Fruit fly (Drosophila melanogaster): ENCODE data around the gene Nckx30C.
A peak's percentile ranks its signal among the peaks of the same experiment; 100 is the strongest.

Nckx30C gene

dm6 chr2L:9749745-9750144 is 3.5 kb upstream of the Nckx30C start, which contains the start of gene Cyp4e3:
TSS of gene Cyp4e3 (minus strand) at chr2L:9750071.
- peak; percentile 38 for TF ChIP-seq svp (GFP tag)
- TF ChIP-seq CG8319 (GFP tag; optimal IDR thresholded peaks at IDR 0.05) = no peak

dm6 chr2L:9744634-9745033 is 1.7 kb downstream of the Nckx30C start:
- no peak for TF ChIP-seq CG31627 (GFP tag; optimal IDR thresholded peaks at IDR 0.05)
- no peak for TF ChIP-seq CG6808 (GFP tag; optimal IDR thresholded peaks at IDR 0.05)
- no peak for TF ChIP-seq Smox (GFP tag; optimal IDR thresholded peaks at IDR 0.05)
- TF ChIP-seq CG3919 (GFP tag; optimal IDR thresholded peaks at IDR 0.05) = no peak
- TF ChIP-seq CG6276 (GFP tag; optimal IDR thresholded peaks at IDR 0.05) = no peak
- no peak for TF ChIP-seq Sox102F (GFP tag; optimal IDR thresholded peaks at IDR 0.05)
- TF ChIP-seq Eip75B (GFP tag; optimal IDR thresholded peaks at IDR 0.05) = no peak
- TF ChIP-seq CG11762 (GFP tag; optimal IDR thresholded peaks at IDR 0.05; ENCODE audit: insufficient read depth) = no peak
- no peak for TF ChIP-seq CG1621 (tag; optimal IDR thresholded peaks at IDR 0.05)
- TF ChIP-seq acj6 (GFP tag; optimal IDR thresholded peaks at IDR 0.05) = no peak
- TF ChIP-seq CG32006 (GFP tag; optimal IDR thresholded peaks at IDR 0.05) = no peak
- TF ChIP-seq Eip78C (GFP tag) = no peak
- no peak for TF ChIP-seq CG16779 (tag; optimal IDR thresholded peaks at IDR 0.05)
- no peak for TF ChIP-seq esn (GFP tag; optimal IDR thresholded peaks at IDR 0.05)
- no peak for TF ChIP-seq CG10669 (GFP tag; optimal IDR thresholded peaks at IDR 0.05)
- TF ChIP-seq Met (GFP tag; optimal IDR thresholded peaks at IDR 0.05) = no peak
- no peak for TF ChIP-seq pdm3 (GFP tag; optimal IDR thresholded peaks at IDR 0.05)
- no peak for TF ChIP-seq achi (GFP tag; optimal IDR thresholded peaks at IDR 0.05)
- no peak for TF ChIP-seq svp (GFP tag)

dm6 chr2L:9743823-9744222 is 2.5 kb downstream of the Nckx30C start:
- 0 out of 3 replicates have a peak, but pooled peaks have one; percentile 9 for TF ChIP-seq eg (GFP tag; IDR thresholded peaks at IDR 0.05)
- no peak for TF ChIP-seq Sox102F (GFP tag; optimal IDR thresholded peaks at IDR 0.05)

- TF ChIP-seq CG11294 (GFP tag; IDR thresholded peaks at IDR 0.05) (no peak), Sox14 (GFP tag; optimal IDR thresholded peaks at IDR 0.05) (no peak), CG34406 (GFP tag; optimal IDR thresholded peaks at IDR 0.05) (no peak), OdsH (GFP tag; optimal IDR thresholded peaks at IDR 0.05) (no peak)
Measured at dm6 chr2L:9739685-9740084, 6.6 kb downstream of the Nckx30C start.

dm6 chr2L:9737803-9738202 is 8.5 kb downstream of the Nckx30C start:
- TF ChIP-seq Met (GFP tag; optimal IDR thresholded peaks at IDR 0.05) = peak; percentile 25
- peak; percentile 45 for TF ChIP-seq CG3919 (GFP tag; optimal IDR thresholded peaks at IDR 0.05)
- TF ChIP-seq Eip78C (GFP tag) = peak; percentile 77
- peak; percentile 9 for TF ChIP-seq CG8319 (GFP tag; optimal IDR thresholded peaks at IDR 0.05)
- TF ChIP-seq spab (GFP tag; optimal IDR thresholded peaks at IDR 0.05) = peak; percentile 5
- TF ChIP-seq fd59A (GFP tag; optimal IDR thresholded peaks at IDR 0.05) = no peak
- TF ChIP-seq CG1621 (tag; optimal IDR thresholded peaks at IDR 0.05) = no peak
- peak; percentile 42; the same call in 1 of the 3 replicates for TF ChIP-seq CG8119 (GFP tag; IDR thresholded peaks at IDR 0.05)
- no peak for TF ChIP-seq Eip93F (GFP tag; optimal IDR thresholded peaks at IDR 0.05)
- peak; percentile 2 for TF ChIP-seq CG6808 (GFP tag; optimal IDR thresholded peaks at IDR 0.05)
- peak; percentile 49 for TF ChIP-seq CG10669 (GFP tag; optimal IDR thresholded peaks at IDR 0.05)
- TF ChIP-seq OdsH (GFP tag; optimal IDR thresholded peaks at IDR 0.05) = peak; percentile 52
- peak; percentile 36 for TF ChIP-seq cyc (GFP tag; optimal IDR thresholded peaks at IDR 0.05)
- no peak for TF ChIP-seq fkh (GFP tag; optimal IDR thresholded peaks at IDR 0.05)
- peak; percentile 56 for TF ChIP-seq Hr4 (GFP tag; optimal IDR thresholded peaks at IDR 0.05)
- peak; percentile 40 for TF ChIP-seq Ets96B (tag; optimal IDR thresholded peaks at IDR 0.05)
- TF ChIP-seq pdm3 (GFP tag; optimal IDR thresholded peaks at IDR 0.05) = peak; percentile 56
- peak; percentile 21 for TF ChIP-seq Hr39 (GFP tag; optimal IDR thresholded peaks at IDR 0.05)
- TF ChIP-seq Gug (GFP tag; IDR thresholded peaks at IDR 0.05) = peak; percentile 22; the same call in 1 of the 2 replicates
- no peak for TF ChIP-seq fd85E (GFP tag; optimal IDR thresholded peaks at IDR 0.05)
- TF ChIP-seq dsx (GFP tag; optimal IDR thresholded peaks at IDR 0.05; ENCODE audit: poor library complexity, severe bottlenecking) = peak; percentile 16
- TF ChIP-seq vri (GFP tag; optimal IDR thresholded peaks at IDR 0.05) = no peak
- no peak for TF ChIP-seq dac (GFP tag; optimal IDR thresholded peaks at IDR 0.05)
- TF ChIP-seq Blimp-1 (GFP tag; optimal IDR thresholded peaks at IDR 0.05) = no peak
- TF ChIP-seq CG11294 (GFP tag; IDR thresholded peaks at IDR 0.05) = no peak
- no peak for TF ChIP-seq esn (GFP tag; optimal IDR thresholded peaks at IDR 0.05)
- TF ChIP-seq Sox14 (GFP tag; optimal IDR thresholded peaks at IDR 0.05) = peak; percentile 8
- peak; percentile 15 for TF ChIP-seq Lpt (GFP tag; optimal IDR thresholded peaks at IDR 0.05)
- TF ChIP-seq Sox102F (GFP tag; optimal IDR thresholded peaks at IDR 0.05) = peak; percentile 15
- peak; percentile 35 for TF ChIP-seq Smox (GFP tag; optimal IDR thresholded peaks at IDR 0.05)
- no peak for TF ChIP-seq CG11902 (GFP tag; optimal IDR thresholded peaks at IDR 0.05)
- TF ChIP-seq acj6 (GFP tag; optimal IDR thresholded peaks at IDR 0.05) = peak; percentile 37

All from whole organism, prepupa.